Worm (Caenorhabditis elegans): Measurements from ENCODE around the gene Y43F8C.23.

- TF ChIP-seq eor-1 (tag; optimal IDR thresholded peaks at IDR 0.05) (no peak), nhr-12 (tag; optimal IDR thresholded peaks at IDR 0.05) (no peak), lin-15B (tag; optimal IDR thresholded peaks at IDR 0.05) (no peak), skn-1 (tag; optimal IDR thresholded peaks at IDR 0.05) (no peak), unc-62 (GFP tag; optimal IDR thresholded peaks at IDR 0.05) (no peak), zag-1 (tag; optimal IDR thresholded peaks at IDR 0.05) (no peak), nhr-77 (tag; optimal IDR thresholded peaks at IDR 0.05) (no peak)
These were observed 7.7 kb upstream of the Y43F8C.23 start, which contains the start of gene Y116F11A.6 for ce11 chrV:19719253-19719652.
